Worm (Caenorhabditis elegans) whole organism, late embryonic: ENCODE measurements around the gene ztf-1.

Experiments
- F13H6.1 ChIP-seq: sonication (generic microtip); optimal IDR thresholded peaks from 2 replicates; lab custom pipeline; 2016; ENCODE audit warnings: missing genetic modification characterization, missing compliant biosample characterization
- K09A11.1 ChIP-seq: sonication (generic microtip); optimal IDR thresholded peaks from 2 replicates; lab custom pipeline; 2017; ENCODE audit warnings: antibody characterized with exemption, mild to moderate bottlenecking, missing genetic modification characterization, missing compliant biosample characterization; ENCODE audit not compliant: insufficient read depth
- Y22D7AL.16 ChIP-seq: sonication (generic microtip); optimal IDR thresholded peaks from 2 replicates; lab custom pipeline; 2016; ENCODE audit warnings: missing genetic modification characterization, missing compliant biosample characterization
- ahr-1 ChIP-seq: sonication (generic microtip); optimal IDR thresholded peaks from 2 replicates; lab custom pipeline; 2016; ENCODE audit warnings: missing genetic modification characterization, missing compliant biosample characterization
- ama-1 ChIP-seq: fragments of 150-350 bp; optimal IDR thresholded peaks from 2 replicates; lab custom pipeline; 2014
- ceh-18 ChIP-seq: sonication (generic microtip); optimal IDR thresholded peaks from 2 replicates; lab custom pipeline; 2016; ENCODE audit warnings: missing genetic modification characterization, missing compliant biosample characterization
- ceh-19 ChIP-seq: fragments of 200-800 bp; sonication (Bioruptor generic); optimal IDR thresholded peaks from 2 replicates; lab custom pipeline; 2018; ENCODE audit warnings: mild to moderate bottlenecking, missing genetic modification characterization, missing compliant biosample characterization
- ceh-22 ChIP-seq: sonication (generic microtip); optimal IDR thresholded peaks from 2 replicates; lab custom pipeline; 2017; ENCODE audit warnings: missing biosample characterization, missing genetic modification characterization
- ceh-24 ChIP-seq: sonication (generic microtip); optimal IDR thresholded peaks from 2 replicates; lab custom pipeline; 2016; ENCODE audit warnings: mild to moderate bottlenecking, missing genetic modification characterization, missing compliant biosample characterization
- ceh-30 ChIP-seq: fragments of 150-350 bp; optimal IDR thresholded peaks from 2 replicates; lab custom pipeline; 2014; ENCODE audit warnings: missing biosample characterization, missing genetic modification characterization
- ceh-34 ChIP-seq: sonication (generic microtip); optimal IDR thresholded peaks from 2 replicates; lab custom pipeline; 2016; ENCODE audit warnings: mild to moderate bottlenecking, missing genetic modification characterization, missing compliant biosample characterization
- ceh-48 ChIP-seq: sonication (generic microtip); optimal IDR thresholded peaks from 2 replicates; lab custom pipeline; 2016; ENCODE audit warnings: missing genetic modification characterization, inconsistent platforms, missing compliant biosample characterization
- ceh-6 ChIP-seq: fragments of 200-800 bp; sonication (Bioruptor generic); optimal IDR thresholded peaks from 2 replicates; lab custom pipeline; 2018; ENCODE audit warnings: mild to moderate bottlenecking, missing genetic modification characterization, missing compliant biosample characterization
- che-1 ChIP-seq: sonication (generic microtip); optimal IDR thresholded peaks from 2 replicates; lab custom pipeline; 2016; ENCODE audit warnings: mild to moderate bottlenecking, missing genetic modification characterization, missing compliant biosample characterization
- dve-1 ChIP-seq: sonication (generic microtip); optimal IDR thresholded peaks from 2 replicates; lab custom pipeline; 2017; ENCODE audit warnings: antibody characterized with exemption, mild to moderate bottlenecking, missing genetic modification characterization, missing compliant biosample characterization
- elt-2 ChIP-seq: sonication (generic microtip); optimal IDR thresholded peaks from 2 replicates; lab custom pipeline; 2016; ENCODE audit warnings: missing genetic modification reagents, missing genetic modification characterization, missing compliant biosample characterization
- elt-4 ChIP-seq: sonication (generic microtip); optimal IDR thresholded peaks from 2 replicates; lab custom pipeline; 2016; ENCODE audit warnings: missing genetic modification characterization, missing compliant biosample characterization
- eyg-1 ChIP-seq: sonication (generic microtip); optimal IDR thresholded peaks from 2 replicates; lab custom pipeline; 2016; ENCODE audit warnings: missing genotype, missing genetic modification characterization, missing compliant biosample characterization
- fkh-6 ChIP-seq: sonication (generic microtip); optimal IDR thresholded peaks from 2 replicates; lab custom pipeline; 2016; ENCODE audit warnings: missing genetic modification characterization, missing compliant biosample characterization
- gmeb-2 ChIP-seq: sonication (generic microtip); optimal IDR thresholded peaks from 2 replicates; lab custom pipeline; 2016; ENCODE audit warnings: missing genetic modification characterization, inconsistent platforms, missing compliant biosample characterization
- hlh-13 ChIP-seq: fragments of 200-800 bp; sonication (Bioruptor generic); optimal IDR thresholded peaks from 2 replicates; lab custom pipeline; 2018; ENCODE audit warnings: mild to moderate bottlenecking, missing genetic modification characterization, missing compliant biosample characterization
- hlh-15 ChIP-seq: sonication (generic microtip); optimal IDR thresholded peaks from 2 replicates; lab custom pipeline; 2016; ENCODE audit warnings: missing genetic modification characterization, missing compliant biosample characterization
- hlh-30 ChIP-seq: sonication (generic microtip); optimal IDR thresholded peaks from 2 replicates; lab custom pipeline; 2017; ENCODE audit warnings: antibody characterized with exemption, missing genetic modification characterization, missing compliant biosample characterization; ENCODE audit not compliant: insufficient read depth
- lim-6 ChIP-seq: sonication (generic microtip); optimal IDR thresholded peaks from 2 replicates; lab custom pipeline; 2016; ENCODE audit warnings: missing genetic modification characterization, missing compliant biosample characterization
- nfya-1 ChIP-seq: sonication (generic microtip); optimal IDR thresholded peaks from 2 replicates; lab custom pipeline; 2017; ENCODE audit warnings: missing genetic modification characterization, mild to moderate bottlenecking, missing compliant biosample characterization, antibody characterized with exemption, moderate library complexity
- nhr-11 ChIP-seq: fragments of 150-350 bp; optimal IDR thresholded peaks from 2 replicates; lab custom pipeline; 2014; ENCODE audit warnings: missing biosample characterization, missing genetic modification characterization
- npax-4 ChIP-seq: sonication (generic microtip); optimal IDR thresholded peaks from 2 replicates; lab custom pipeline; 2016; ENCODE audit warnings: missing genetic modification characterization, missing compliant biosample characterization
- pag-3 ChIP-seq: sonication (generic microtip); optimal IDR thresholded peaks from 2 replicates; lab custom pipeline; 2016; ENCODE audit warnings: missing compliant biosample characterization, missing genetic modification characterization, borderline replicate concordance
- pax-1 ChIP-seq: fragments of 150-350 bp; optimal IDR thresholded peaks from 2 replicates; lab custom pipeline; 2014; ENCODE audit warnings: missing biosample characterization, missing genetic modification characterization
- pqm-1 ChIP-seq: sonication (generic microtip); optimal IDR thresholded peaks from 2 replicates; lab custom pipeline; 2016; ENCODE audit warnings: missing genetic modification characterization, missing compliant biosample characterization
- pros-1 ChIP-seq: fragments of 150-350 bp; optimal IDR thresholded peaks from 2 replicates; lab custom pipeline; 2014; ENCODE audit warnings: missing biosample characterization, missing genetic modification reagents, missing genetic modification characterization
- rnt-1 ChIP-seq: sonication (generic microtip); optimal IDR thresholded peaks from 2 replicates; lab custom pipeline; 2016; ENCODE audit warnings: missing genetic modification characterization, missing compliant biosample characterization
- sdc-2 ChIP-seq: sonication (generic microtip); optimal IDR thresholded peaks from 2 replicates; lab custom pipeline; 2016; ENCODE audit warnings: missing genotype, missing genetic modification characterization, missing compliant biosample characterization
- sox-4 ChIP-seq: sonication (generic microtip); optimal IDR thresholded peaks from 2 replicates; lab custom pipeline; 2017; ENCODE audit warnings: mild to moderate bottlenecking, missing genetic modification characterization, inconsistent platforms, missing compliant biosample characterization
- unc-42 ChIP-seq: sonication (generic microtip); optimal IDR thresholded peaks from 2 replicates; lab custom pipeline; 2016; ENCODE audit warnings: missing genotype, missing genetic modification characterization, missing compliant biosample characterization
- unc-55 ChIP-seq: sonication (generic microtip); optimal IDR thresholded peaks from 2 replicates; lab custom pipeline; 2017; ENCODE audit warnings: missing biosample characterization, missing genetic modification reagents, missing genetic modification characterization
- unc-86 ChIP-seq: sonication (generic microtip); optimal IDR thresholded peaks from 2 replicates; lab custom pipeline; 2016; ENCODE audit warnings: missing genetic modification characterization, missing compliant biosample characterization

ztf-1 gene

DNA sequence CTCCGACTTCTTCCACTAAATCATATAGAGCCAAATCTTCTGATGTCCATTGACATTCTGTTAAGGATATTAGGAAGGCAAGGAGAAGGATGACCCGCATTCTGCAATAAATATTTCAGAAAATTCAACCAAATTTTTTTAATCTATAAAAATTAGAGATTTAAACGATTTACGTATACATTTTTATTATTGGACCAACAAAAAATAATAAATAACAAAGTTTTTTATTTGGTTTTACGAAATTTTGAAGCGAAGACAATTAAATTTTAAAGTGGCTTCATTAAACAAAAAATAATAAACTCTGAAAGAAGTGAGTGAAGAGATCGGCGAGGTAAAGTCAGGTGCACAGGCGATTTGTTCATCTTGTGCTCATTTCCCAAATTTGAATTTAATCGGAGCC lies 35.0 kb upstream of the ztf-1 start, which contains the start of gene F54F2.9:
F54F2.9 (minus strand) TSS at position 101 of the 400 bp plus-strand sequence.
- no peak for TF ChIP-seq ceh-22 (tag; lab: Kevin White, UChicago)
- TF ChIP-seq ceh-18 = no peak
- no peak for TF ChIP-seq elt-4 (tag; lab: Kevin White, UChicago)
- TF ChIP-seq hlh-13 (GFP tag; lab: Kevin White, UChicago) = no peak
- no peak for TF ChIP-seq fkh-6 (tag; lab: Kevin White, UChicago)
- TF ChIP-seq pag-3 (tag; lab: Kevin White, UChicago) = no peak
- TF ChIP-seq lim-6 = no peak
- TF ChIP-seq unc-86 (tag; lab: Kevin White, UChicago) = no peak
- no peak for TF ChIP-seq ahr-1 (tag; lab: Kevin White, UChicago)

ce11 chrIII:8824556-8824955 lies 32.4 kb upstream of the ztf-1 start:
- TF ChIP-seq hlh-30 (tag; lab: Kevin White, UChicago) = no peak
- no peak for TF ChIP-seq nhr-11 (tag; lab: Kevin White, UChicago)
- TF ChIP-seq pqm-1 (tag; lab: Kevin White, UChicago) = no peak

DNA sequence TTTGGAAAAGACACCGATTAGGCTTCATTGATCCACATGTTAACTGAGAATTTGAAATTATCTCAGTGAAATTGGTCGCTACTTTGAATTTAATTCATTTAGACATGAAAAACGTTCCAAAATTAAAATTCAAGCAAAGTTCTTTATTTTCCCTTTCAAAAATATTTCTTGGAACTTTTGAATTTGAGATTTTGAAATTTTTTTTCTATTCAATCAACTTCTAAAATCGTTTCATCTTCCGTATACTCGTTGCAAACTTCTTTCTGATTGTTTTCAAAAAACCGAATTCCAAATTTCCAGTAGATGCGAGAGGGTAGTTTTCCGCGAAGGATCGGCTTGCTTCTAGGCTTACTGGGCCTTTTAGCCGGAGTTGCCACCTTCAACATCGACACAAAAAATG lies 26.4 kb upstream of the ztf-1 start, which contains the start of gene pat-2:
pat-2 (plus strand) TSS at position 301 of the 400 bp plus-strand sequence.
- no peak for TF ChIP-seq ceh-24 (tag; lab: Kevin White, UChicago)

ce11 chrIII:8815699-8816098 lies 23.5 kb upstream of the ztf-1 start:
- TF ChIP-seq nfya-1 (tag; lab: Kevin White, UChicago) (peak; percentile 8), ceh-30 (no peak), npax-4 (tag; lab: Kevin White, UChicago) (no peak), ama-1 (lab: Kevin White, UChicago) (no peak), gmeb-2 (no peak), K09A11.1 (tag; lab: Kevin White, UChicago) (no peak), ceh-34 (tag; lab: Kevin White, UChicago) (peak; percentile 21), sdc-2 (tag; lab: Kevin White, UChicago) (no peak), pax-1 (tag; lab: Kevin White, UChicago) (no peak), fkh-6 (tag; lab: Kevin White, UChicago) (no peak), hlh-15 (tag; lab: Kevin White, UChicago) (no peak), Y22D7AL.16 (tag; lab: Kevin White, UChicago) (no peak), ahr-1 (tag; lab: Kevin White, UChicago) (no peak), dve-1 (no peak), che-1 (no peak), rnt-1 (tag; lab: Kevin White, UChicago) (peak; percentile 62), pag-3 (tag; lab: Kevin White, UChicago) (no peak), F13H6.1 (tag; lab: Kevin White, UChicago) (peak; percentile 5), ceh-19 (GFP tag; lab: Kevin White, UChicago) (no peak), ceh-18 (peak; percentile 70), sox-4 (tag; lab: Kevin White, UChicago) (no peak)
- TF ChIP-seq, all 69 proteins: peak for 5

ce11 chrIII:8811111-8811510 lies 19.0 kb upstream of the ztf-1 start:
- TF ChIP-seq hlh-30 (tag; lab: Kevin White, UChicago) (no peak), unc-42 (tag; lab: Kevin White, UChicago) (peak; percentile 96)

DNA sequence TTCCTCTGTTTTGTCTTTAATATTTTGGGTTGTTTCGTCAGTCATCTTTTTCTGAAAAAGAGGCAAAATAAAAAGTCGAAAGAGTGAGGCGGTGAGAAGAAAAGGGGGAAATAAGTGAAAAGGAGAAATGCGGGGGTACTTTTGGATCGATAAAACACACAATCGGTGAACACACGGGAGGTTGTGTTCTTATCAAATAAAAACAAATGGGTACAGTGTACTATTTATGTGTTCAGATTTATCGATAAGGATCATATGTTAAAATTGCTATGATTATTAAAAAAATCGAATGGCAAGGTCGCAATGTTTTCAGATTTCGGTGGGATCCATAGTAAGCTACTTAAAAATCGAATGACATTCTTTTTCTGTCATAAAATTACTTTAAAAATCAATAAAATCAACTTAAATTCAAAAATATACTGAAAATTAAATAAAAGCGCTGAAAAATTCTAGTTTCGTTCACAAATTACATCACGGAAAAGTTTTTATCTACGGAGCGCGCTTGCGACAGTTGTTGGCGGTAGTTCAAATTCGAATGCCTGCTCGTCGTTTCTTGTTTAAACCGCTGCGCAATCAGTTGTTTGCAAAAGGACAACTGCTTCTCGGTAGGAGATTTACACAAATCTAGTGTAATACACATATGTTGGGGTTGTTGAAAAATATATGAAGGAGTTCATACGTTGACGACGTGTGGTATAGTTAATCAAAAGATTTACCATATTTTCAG lies 17.3 kb upstream of the ztf-1 start, which contains the start of gene prx-19:
prx-19 (minus strand) TSS at position 51 of the 727 bp plus-strand sequence.
- TF ChIP-seq unc-42 (tag; lab: Kevin White, UChicago) (peak; percentile 85), pros-1 (tag; lab: Kevin White, UChicago) (no peak), nfya-1 (tag; lab: Kevin White, UChicago) (peak; percentile 43), elt-2 (tag; lab: Kevin White, UChicago) (peak; percentile 26), che-1 (no peak), unc-55 (GFP tag; lab: Kevin White, UChicago) (peak; percentile 15), eyg-1 (tag; lab: Kevin White, UChicago) (no peak), ceh-6 (no peak), ceh-48 (tag; lab: Kevin White, UChicago) (no peak), sox-4 (tag; lab: Kevin White, UChicago) (no peak)
- TF ChIP-seq, all 69 proteins: peak for 4
